Worm (Caenorhabditis elegans) whole organism, L2 larva: Measurements from ENCODE around the gene cyn-6.

Experiments
- F13H6.1 ChIP-seq: sonication (generic microtip); optimal IDR thresholded peaks from 2 replicates; lab custom pipeline; 2016; ENCODE audit warnings: missing genetic modification characterization, missing compliant biosample characterization
- ama-1 ChIP-seq: fragments of 150-350 bp; optimal IDR thresholded peaks from 2 replicates; lab custom pipeline; 2018; ENCODE audit warnings: inconsistent platforms
- dmd-4 ChIP-seq: sonication (generic microtip); optimal IDR thresholded peaks from 2 replicates; lab custom pipeline; 2017; ENCODE audit warnings: missing biosample characterization, missing genetic modification characterization
- elt-1 ChIP-seq: fragments of 150-350 bp; optimal IDR thresholded peaks from 2 replicates; lab custom pipeline; 2014; ENCODE audit warnings: missing biosample characterization, missing genetic modification characterization
- lin-39 ChIP-seq: fragments of 150-350 bp; optimal IDR thresholded peaks from 2 replicates; lab custom pipeline; 2014; ENCODE audit warnings: missing biosample characterization, missing genetic modification reagents, missing genetic modification characterization
- nhr-10 ChIP-seq: sonication (generic microtip); optimal IDR thresholded peaks from 2 replicates; lab custom pipeline; 2017; ENCODE audit warnings: missing biosample characterization, missing genetic modification characterization
- nhr-237 ChIP-seq: fragments of 150-350 bp; optimal IDR thresholded peaks from 2 replicates; lab custom pipeline; 2014; ENCODE audit warnings: missing biosample characterization, missing genetic modification characterization
- nhr-25 ChIP-seq: fragments of 150-350 bp; sonication (generic microtip); optimal IDR thresholded peaks from 3 replicates; lab custom pipeline; 2014; ENCODE audit warnings: missing biosample characterization, missing genetic modification characterization
- nhr-77 ChIP-seq: fragments of 150-350 bp; optimal IDR thresholded peaks from 2 replicates; lab custom pipeline; 2014; ENCODE audit warnings: missing biosample characterization, missing genetic modification characterization
- sma-3 ChIP-seq: sonication (generic microtip); optimal IDR thresholded peaks from 2 replicates; lab custom pipeline; 2016; ENCODE audit warnings: missing genetic modification reagents, missing genetic modification characterization, missing compliant biosample characterization
- snpc-4 ChIP-seq: fragments of 150-350 bp; optimal IDR thresholded peaks from 2 replicates; lab custom pipeline; 2014; ENCODE audit warnings: missing biosample characterization, missing genetic modification characterization
- unc-39 ChIP-seq: fragments of 150-350 bp; optimal IDR thresholded peaks from 2 replicates; lab custom pipeline; 2014; ENCODE audit warnings: missing biosample characterization, missing genetic modification characterization
- unc-55 ChIP-seq: fragments of 150-350 bp; sonication (generic microtip); optimal IDR thresholded peaks from 3 replicates; lab custom pipeline; 2014; ENCODE audit warnings: missing biosample characterization, missing genetic modification reagents, missing genetic modification characterization
- ztf-11 ChIP-seq: sonication (generic microtip); optimal IDR thresholded peaks from 2 replicates; lab custom pipeline; 2017; ENCODE audit warnings: missing biosample characterization, missing genetic modification characterization

DNA sequence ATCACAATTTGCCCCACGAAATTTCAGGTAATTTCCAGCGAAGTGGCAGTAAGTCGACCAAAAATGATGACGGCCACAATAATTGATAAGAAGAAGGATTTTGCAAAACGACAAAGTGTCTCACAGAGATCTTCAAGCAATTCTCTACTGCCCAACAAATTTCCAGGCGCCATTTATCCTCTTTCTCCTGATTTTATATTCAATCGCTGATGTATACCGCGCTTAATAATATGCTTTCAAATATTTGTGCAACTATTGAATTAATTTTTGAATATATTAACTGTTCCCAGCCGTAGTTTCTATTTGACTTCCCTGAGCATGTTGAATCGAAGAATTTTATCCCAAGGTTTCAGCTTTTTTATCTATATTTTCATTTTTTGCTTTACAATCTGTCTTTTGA, 2.3 kb upstream of the cyn-6 start, which contains the start of gene tpst-2:
- TF ChIP-seq snpc-4 (tag; lab: Kevin White, UChicago) = no peak
- no peak for TF ChIP-seq ama-1 (lab: Kevin White, UChicago)
- TF ChIP-seq elt-1 (tag; lab: Kevin White, UChicago) = no peak
- TF ChIP-seq nhr-77 (tag; lab: Kevin White, UChicago) = no peak
- TF ChIP-seq nhr-25 (tag; lab: Kevin White, UChicago) = no peak
- no peak for TF ChIP-seq nhr-10 (tag; lab: Kevin White, UChicago)
- TF ChIP-seq dmd-4 = no peak
- TF ChIP-seq unc-39 (tag; lab: Kevin White, UChicago) = no peak
- TF ChIP-seq F13H6.1 (tag; lab: Kevin White, UChicago) = no peak
- TF ChIP-seq unc-55 (GFP tag; lab: Kevin White, UChicago) = no peak
- no peak for TF ChIP-seq ztf-11 (tag; lab: Kevin White, UChicago)
- no peak for TF ChIP-seq nhr-237 (tag; lab: Kevin White, UChicago)
- no peak for TF ChIP-seq sma-3 (GFP tag; lab: Kevin White, UChicago)
- no peak for TF ChIP-seq lin-39 (tag; lab: Kevin White, UChicago)
